Fruit fly (Drosophila melanogaster): ENCODE results near the gene CG31266.

The CG31266 gene

DNA sequence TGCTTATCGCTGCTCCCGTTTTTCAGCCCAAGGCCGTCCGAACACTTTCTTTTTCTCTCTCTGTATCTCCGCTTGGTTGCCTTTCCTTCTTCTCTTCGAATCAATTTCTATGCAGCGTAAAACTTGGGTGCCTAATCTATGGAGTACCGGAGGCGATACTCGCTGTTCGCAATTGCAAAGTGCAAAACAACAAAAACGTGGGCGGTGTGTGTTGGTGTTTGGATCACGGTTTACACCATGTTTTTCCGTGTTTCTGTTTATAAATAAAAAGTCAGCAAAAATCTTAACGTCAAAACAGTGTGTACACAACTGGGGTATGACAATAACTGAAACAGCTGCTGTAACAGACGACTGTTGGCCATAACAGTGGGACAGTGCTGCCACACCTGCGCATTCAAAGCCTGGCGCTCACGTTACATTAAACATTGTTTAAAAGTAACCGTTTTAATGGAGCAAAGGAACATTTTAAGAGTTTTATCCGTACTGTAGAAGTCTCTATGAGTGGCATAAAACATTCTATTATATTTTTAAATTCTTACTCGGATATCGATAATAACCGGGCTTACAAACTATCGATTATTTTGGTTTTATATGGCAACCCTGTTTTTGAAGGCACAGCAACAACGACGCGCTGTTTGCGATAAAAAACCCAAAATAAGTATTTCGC is 16.8 kb downstream of the CG31266 start, which contains the start of the genes m-cup and Det (continued):
- TF ChIP-seq CG6254 (GFP tag; optimal IDR thresholded peaks at IDR 0.05) = no peak
- TF ChIP-seq wek (GFP tag; optimal IDR thresholded peaks at IDR 0.05) = peak; percentile 6
- no peak for TF ChIP-seq ftz-f1 (GFP tag; optimal IDR thresholded peaks at IDR 0.05)
- TF ChIP-seq sima (GFP tag; optimal IDR thresholded peaks at IDR 0.05) = no peak
- no peak for TF ChIP-seq salm (tag; optimal IDR thresholded peaks at IDR 0.05)
- peak; percentile 41; the same call in 1 of the 2 replicates for TF ChIP-seq bbx (GFP tag; IDR thresholded peaks at IDR 0.05; ENCODE audit: partially characterized antibody)
- TF ChIP-seq CG17829 (tag; optimal IDR thresholded peaks at IDR 0.05) = peak; percentile 37
- no peak for TF ChIP-seq fd64A (GFP tag; optimal IDR thresholded peaks at IDR 0.05)
- peak; percentile 3 for TF ChIP-seq CG4328 (GFP tag; optimal IDR thresholded peaks at IDR 0.05)
- TF ChIP-seq Dref (GFP tag; IDR thresholded peaks at IDR 0.05) = peak; percentile 69
- no peak for TF ChIP-seq ssp (GFP tag; IDR thresholded peaks at IDR 0.05)
- no peak for TF ChIP-seq CG18011 (GFP tag; optimal IDR thresholded peaks at IDR 0.05)
- no peak for TF ChIP-seq CG9437 (GFP tag; optimal IDR thresholded peaks at IDR 0.05)
- peak; percentile 11 for TF ChIP-seq Camta (GFP tag; optimal IDR thresholded peaks at IDR 0.05)
- TF ChIP-seq ind (GFP tag; optimal IDR thresholded peaks at IDR 0.05) = no peak
- TF ChIP-seq Ravus (GFP tag; IDR thresholded peaks at IDR 0.05) = no peak
- TF ChIP-seq CG4617 (GFP tag; optimal IDR thresholded peaks at IDR 0.05; ENCODE audit: borderline replicate concordance) = peak; percentile 44
- 0 out of 2 replicates have a peak, but pooled peaks have one; percentile 7 for TF ChIP-seq CG32532 (GFP tag; IDR thresholded peaks at IDR 0.05)
- no peak for TF ChIP-seq CG34376 (GFP tag; optimal IDR thresholded peaks at IDR 0.05)
- no peak for TF ChIP-seq CG14014 (GFP tag; IDR thresholded peaks at IDR 0.05)
- TF ChIP-seq CG4854 (GFP tag; optimal IDR thresholded peaks at IDR 0.05) = no peak
- no peak for TF ChIP-seq CG11093 (GFP tag; IDR thresholded peaks at IDR 0.05)
- no peak for TF ChIP-seq Eip74EF (GFP tag; optimal IDR thresholded peaks at IDR 0.05)
- TF ChIP-seq exex (tag; optimal IDR thresholded peaks at IDR 0.05) = no peak
- no peak for TF ChIP-seq CG8388 (GFP tag; optimal IDR thresholded peaks at IDR 0.05)
- TF ChIP-seq Mes4 (GFP tag; optimal IDR thresholded peaks at IDR 0.05) = no peak
- TF ChIP-seq sd (tag; optimal IDR thresholded peaks at IDR 0.05) = no peak
- TF ChIP-seq CG17359 (tag; optimal IDR thresholded peaks at IDR 0.05) = no peak
- TF ChIP-seq pum (GFP tag; optimal IDR thresholded peaks at IDR 0.05) = peak; percentile 6
- TF ChIP-seq Bteb2 (GFP tag; optimal IDR thresholded peaks at IDR 0.05) = no peak
- no peak for TF ChIP-seq pfk (GFP tag; optimal IDR thresholded peaks at IDR 0.05)
- no peak for TF ChIP-seq sr (GFP tag; IDR thresholded peaks at IDR 0.05)
- no peak for TF ChIP-seq Dad (GFP tag; optimal IDR thresholded peaks at IDR 0.05)
- no peak for TF ChIP-seq grn (GFP tag; optimal IDR thresholded peaks at IDR 0.05)
- TF ChIP-seq CG1792 (GFP tag; optimal IDR thresholded peaks at IDR 0.05) = no peak
- no peak for TF ChIP-seq CG4404 (GFP tag; IDR thresholded peaks at IDR 0.05)
- no peak for TF ChIP-seq dysf (GFP tag; IDR thresholded peaks at IDR 0.05)
- no peak for TF ChIP-seq jing (GFP tag; optimal IDR thresholded peaks at IDR 0.05)
- peak; percentile 1 for TF ChIP-seq HLH54F (GFP tag; optimal IDR thresholded peaks at IDR 0.05)
- TF ChIP-seq CG1024 (GFP tag; IDR thresholded peaks at IDR 0.05) = no peak
- TF ChIP-seq Tbp (GFP tag; optimal IDR thresholded peaks at IDR 0.05) = no peak
- no peak for TF ChIP-seq Lim3 (GFP tag; IDR thresholded peaks at IDR 0.05)
- TF ChIP-seq CG13123 (GFP tag; optimal IDR thresholded peaks at IDR 0.05) = no peak
- no peak for TF ChIP-seq stc (GFP tag; IDR thresholded peaks at IDR 0.05)
- TF ChIP-seq gem (tag; optimal IDR thresholded peaks at IDR 0.05) = peak; percentile 29
- TF ChIP-seq Rx (GFP tag; IDR thresholded peaks at IDR 0.05) = no peak
- no peak for TF ChIP-seq CG12236 (GFP tag; optimal IDR thresholded peaks at IDR 0.05)
- TF ChIP-seq unpg (GFP tag; optimal IDR thresholded peaks at IDR 0.05) = peak; percentile 2
- TF ChIP-seq eve (GFP tag; optimal IDR thresholded peaks at IDR 0.05) = no peak
- no peak for TF ChIP-seq CG10366 (GFP tag; IDR thresholded peaks at IDR 0.05)
- TF ChIP-seq dpn (GFP tag; optimal IDR thresholded peaks at IDR 0.05) = peak in 1 of 2 experiments; percentile 18
